Fruit fly (Drosophila melanogaster): ENCODE results near the gene CG42798.
"Not testable (repeated sequence)": the region's sequence is repeated elsewhere in the genome, so short reads cannot be mapped to it uniquely, and the experiment has no call there.

Gene CG42798

DNA sequence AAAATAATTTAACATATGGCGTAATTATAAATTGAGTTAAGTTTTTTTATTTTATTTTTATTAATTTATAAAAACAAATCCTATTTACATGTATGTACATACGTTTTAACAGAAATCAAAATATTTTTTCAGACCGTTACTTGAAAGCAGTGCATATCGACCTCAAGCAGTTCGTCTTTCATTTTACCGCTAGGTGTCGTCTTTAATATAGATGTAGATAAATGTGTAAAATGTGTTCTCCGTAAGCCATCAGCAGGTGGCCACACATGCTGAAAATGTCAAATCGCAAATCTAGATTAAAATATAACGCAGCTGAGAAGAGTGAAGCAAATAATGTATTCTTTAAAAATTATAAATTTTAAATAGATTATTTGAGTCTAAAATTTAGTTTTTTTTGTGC is 42.9 kb downstream of the CG42798 start:
- peak; percentile 15 for TF ChIP-seq Myc (optimal IDR thresholded peaks at IDR 0.05)
- no peak for TF ChIP-seq N (GFP tag; optimal IDR thresholded peaks at IDR 0.05)

- TF ChIP-seq dmrt93B (GFP tag; optimal IDR thresholded peaks at IDR 0.05); dl (GFP tag; optimal IDR thresholded peaks at IDR 0.05; ENCODE audit: insufficient read depth in 1 of 2, partially characterized antibody in 2 of 2); Dif (GFP tag; optimal IDR thresholded peaks at IDR 0.05; ENCODE audit: partially characterized antibody): not testable (repeated sequence)
These were observed 50.2 kb downstream of the CG42798 start, which contains the start of gene CG14330 for dm6 chr3R:17456676-17457075. Gene CG14330 (minus strand): TSS chr3R:17456776.

Measured in whole organism, wandering third instar larva.